Fruit fly (Drosophila melanogaster): Measurements from ENCODE around the gene CG33080.

The CG33080 gene

dm6 chrX:5672243-5673051 lies 45.1 kb downstream of the CG33080 start, which contains the start of gene RpL35 (continued):
- no peak for TF ChIP-seq ham (GFP tag; IDR thresholded peaks at IDR 0.05)
- peak; percentile 48 for TF ChIP-seq Hsf (GFP tag; optimal IDR thresholded peaks at IDR 0.05)
- TF ChIP-seq CG13287 (GFP tag; IDR thresholded peaks at IDR 0.05; ENCODE audit: partially characterized antibody): peak; percentile 53; the same call in 1 of the 2 replicates
- TF ChIP-seq p53 (GFP tag; optimal IDR thresholded peaks at IDR 0.05): no peak
- TF ChIP-seq CG12236 (GFP tag; optimal IDR thresholded peaks at IDR 0.05): peak; percentile 17
- TF ChIP-seq ase (GFP tag; IDR thresholded peaks at IDR 0.05): no peak
- TF ChIP-seq chn (GFP tag; optimal IDR thresholded peaks at IDR 0.05): peak; percentile 27
- peak; percentile 96 for TF ChIP-seq dm (GFP tag; optimal IDR thresholded peaks at IDR 0.05)
- TF ChIP-seq gem (tag; optimal IDR thresholded peaks at IDR 0.05): peak; percentile 18
- peak; percentile 81 for TF ChIP-seq sens (GFP tag)
- TF ChIP-seq CG34224 (GFP tag; IDR thresholded peaks at IDR 0.05; ENCODE audit: partially characterized antibody): no peak
- TF ChIP-seq da (GFP tag; optimal IDR thresholded peaks at IDR 0.05): no peak
- TF ChIP-seq CG2202 (tag; optimal IDR thresholded peaks at IDR 0.05): peak; percentile 16
- peak; percentile 29; the same call in 1 of the 2 replicates for TF ChIP-seq Ptx1 (GFP tag; IDR thresholded peaks at IDR 0.05)
- TF ChIP-seq CG14050 (GFP tag; IDR thresholded peaks at IDR 0.05): no peak
- peak; percentile 90 for TF ChIP-seq Med (GFP tag)
- peak; percentile 96 for TF ChIP-seq CG17385 (GFP tag; optimal IDR thresholded peaks at IDR 0.05)
- TF ChIP-seq inv (GFP tag; IDR thresholded peaks at IDR 0.05; ENCODE audit: partially characterized antibody): peak; percentile 46; the same call in 1 of the 2 replicates
- peak; percentile 11 for TF ChIP-seq vfl (GFP tag; optimal IDR thresholded peaks at IDR 0.05)
- TF ChIP-seq CG18262 (tag; optimal IDR thresholded peaks at IDR 0.05): peak; percentile 36
- peak; percentile 48; the same call in 1 of the 2 replicates for TF ChIP-seq hbn (GFP tag; IDR thresholded peaks at IDR 0.05; ENCODE audit: partially characterized antibody)
- TF ChIP-seq stc (GFP tag; IDR thresholded peaks at IDR 0.05): no peak
- TF ChIP-seq MESR4 (GFP tag; optimal IDR thresholded peaks at IDR 0.05): peak; percentile 93
- TF ChIP-seq Side (GFP tag; optimal IDR thresholded peaks at IDR 0.05): peak; percentile 38
- no peak for TF ChIP-seq CG8765 (GFP tag; IDR thresholded peaks at IDR 0.05)
- no peak for TF ChIP-seq lmd (GFP tag; IDR thresholded peaks at IDR 0.05)
- TF ChIP-seq ranshi (GFP tag; IDR thresholded peaks at IDR 0.05): 0 out of 2 replicates have a peak, but pooled peaks have one; percentile 8
- no peak for TF ChIP-seq CG3407 (GFP tag; optimal IDR thresholded peaks at IDR 0.05)
- no peak for TF ChIP-seq ewg (GFP tag; optimal IDR thresholded peaks at IDR 0.05)
- peak; percentile 47; the same call in 1 of the 3 replicates for TF ChIP-seq CG34422 (GFP tag; IDR thresholded peaks at IDR 0.05)
- peak; percentile 65 for TF ChIP-seq HHEX (GFP tag; optimal IDR thresholded peaks at IDR 0.05)
- TF ChIP-seq sd (tag; optimal IDR thresholded peaks at IDR 0.05): no peak
- no peak for TF ChIP-seq yki (optimal IDR thresholded peaks at IDR 0.05)
- TF ChIP-seq CG31224 (GFP tag; IDR thresholded peaks at IDR 0.05): no peak
- no peak for TF ChIP-seq CG32767 (GFP tag; IDR thresholded peaks at IDR 0.05)
- TF ChIP-seq Sry-β (GFP tag; optimal IDR thresholded peaks at IDR 0.05): no peak
- TF ChIP-seq Lim3 (GFP tag; IDR thresholded peaks at IDR 0.05): no peak
- TF ChIP-seq CG3847 (GFP tag; IDR thresholded peaks at IDR 0.05): no peak
- TF ChIP-seq NK7.1 (GFP tag; optimal IDR thresholded peaks at IDR 0.05): peak; percentile 37
- peak; percentile 20 for TF ChIP-seq pum (GFP tag; optimal IDR thresholded peaks at IDR 0.05)
- peak; percentile 76 for TF ChIP-seq Hmr (GFP tag; optimal IDR thresholded peaks at IDR 0.05)
- TF ChIP-seq Max (GFP tag; optimal IDR thresholded peaks at IDR 0.05): peak; percentile 81
- no peak; the same call in 2 of the 3 replicates for TF ChIP-seq ken (GFP tag; IDR thresholded peaks at IDR 0.05)
- no peak for TF ChIP-seq tx (GFP tag; optimal IDR thresholded peaks at IDR 0.05)
- peak in 1 of 2 experiments; percentile 43 for TF ChIP-seq Eip74EF (GFP tag; optimal IDR thresholded peaks at IDR 0.05)
- no peak for TF ChIP-seq CG1024 (GFP tag; IDR thresholded peaks at IDR 0.05)
- TF ChIP-seq CG42726 (GFP tag; IDR thresholded peaks at IDR 0.05; ENCODE audit: partially characterized antibody): no peak
- no peak for TF ChIP-seq Ets65A (GFP tag)
- TF ChIP-seq CG6654 (GFP tag; optimal IDR thresholded peaks at IDR 0.05): no peak
- no peak; the same call in none of the 3 replicates for TF ChIP-seq row (GFP tag; IDR thresholded peaks at IDR 0.05)

Data from whole organism, embryonic.